Fruit fly (Drosophila melanogaster) whole organism, embryonic: Measurements from ENCODE around the gene CG32681.

Experiments
- Abd-B ChIP-seq: fragments of 200-800 bp; sonication (Bioruptor generic); optimal IDR thresholded peaks from 2 replicates; lab custom pipeline; 2018; ENCODE audit warnings: missing biosample characterization, mild to moderate bottlenecking, missing genetic modification characterization, moderate library complexity
- CG10979 ChIP-seq: fragments of 200-800 bp; sonication (Bioruptor generic); optimal IDR thresholded peaks from 2 replicates; lab custom pipeline; 2018; ENCODE audit warnings: missing biosample characterization, mild to moderate bottlenecking, missing genetic modification characterization, moderate library complexity
- CG11085 ChIP-seq: fragments of 200-800 bp; sonication (Bioruptor generic); IDR thresholded peaks from 2 replicates; pipeline ENCODE4 v1.3.6; 2022; ENCODE audit warnings: missing biosample characterization, missing genetic modification characterization
- CG12219 ChIP-seq: fragments of 200-800 bp; sonication (Bioruptor generic); optimal IDR thresholded peaks from 3 replicates; lab custom pipeline; 2018; ENCODE audit warnings: missing biosample characterization, mild to moderate bottlenecking, missing genetic modification characterization
- CG13894 ChIP-seq: fragments of 200-800 bp; sonication (Bioruptor generic); optimal IDR thresholded peaks from 3 replicates; lab custom pipeline; 2018; ENCODE audit warnings: missing biosample characterization, mild to moderate bottlenecking, missing genetic modification characterization, moderate library complexity
- CG16813 ChIP-seq: fragments of 200-800 bp; sonication (Bioruptor generic); IDR thresholded peaks from 3 replicates; pipeline ENCODE4 v1.3.6; 2022; ENCODE audit warnings: missing biosample characterization, missing genetic modification characterization; ENCODE audit not compliant: partially characterized antibody
- CG16863 ChIP-seq: fragments of 200-800 bp; sonication (Bioruptor generic); optimal IDR thresholded peaks from 3 replicates; lab custom pipeline; 2016; ENCODE audit warnings: missing biosample characterization, missing genetic modification characterization
- CG17186 ChIP-seq: fragments of 200-800 bp; sonication (Bioruptor generic); optimal IDR thresholded peaks from 3 replicates; lab custom pipeline; 2017; ENCODE audit warnings: missing biosample characterization, missing genetic modification reagents, missing genetic modification characterization
- CG17385 ChIP-seq: fragments of 200-800 bp; sonication (Bioruptor generic); optimal IDR thresholded peaks from 3 replicates; lab custom pipeline; 2018; ENCODE audit warnings: missing biosample characterization, mild to moderate bottlenecking, missing genetic modification characterization
- CG1832 ChIP-seq: fragments of 200-800 bp; sonication (Bioruptor generic); optimal IDR thresholded peaks from 2 replicates; lab custom pipeline; 2017; ENCODE audit warnings: missing biosample characterization, mild to moderate bottlenecking, missing genetic modification characterization, inconsistent platforms
- CG2678 ChIP-seq: fragments of 200-800 bp; sonication (Bioruptor generic); optimal IDR thresholded peaks from 3 replicates; lab custom pipeline; 2019; ENCODE audit warnings: missing biosample characterization, mild to moderate bottlenecking, missing genetic modification characterization, moderate library complexity
- CG2875 ChIP-seq: fragments of 200-800 bp; sonication (Bioruptor generic); optimal IDR thresholded peaks from 2 replicates; lab custom pipeline; 2017; ENCODE audit warnings: missing biosample characterization, mild to moderate bottlenecking, missing genetic modification characterization, missing genetic modification reagents
- CG30431 ChIP-seq: fragments of 200-800 bp; sonication (Bioruptor generic); optimal IDR thresholded peaks from 2 replicates; lab custom pipeline; 2017; ENCODE audit warnings: missing biosample characterization, missing genetic modification characterization
- CG32532 ChIP-seq: fragments of 200-800 bp; sonication (Bioruptor generic); IDR thresholded peaks from 2 replicates; pipeline ENCODE4 v1.3.6; 2022; ENCODE audit warnings: missing biosample characterization, missing genetic modification characterization
- CG33557 ChIP-seq: fragments of 200-800 bp; sonication (Bioruptor generic); optimal IDR thresholded peaks from 2 replicates; lab custom pipeline; 2019; ENCODE audit warnings: missing biosample characterization, mild to moderate bottlenecking, missing genetic modification characterization, moderate library complexity
- CG4707 ChIP-seq: fragments of 200-800 bp; sonication (Bioruptor generic); optimal IDR thresholded peaks from 2 replicates; lab custom pipeline; 2018; ENCODE audit warnings: missing biosample characterization, mild to moderate bottlenecking, missing genetic modification characterization, moderate library complexity
- CG6765 ChIP-seq: fragments of 200-800 bp; sonication (Bioruptor generic); optimal IDR thresholded peaks from 3 replicates; lab custom pipeline; 2017; ENCODE audit warnings: missing biosample characterization, mild to moderate bottlenecking, missing genetic modification characterization
- CG7786 ChIP-seq: fragments of 200-800 bp; sonication (Bioruptor generic); optimal IDR thresholded peaks from 2 replicates; lab custom pipeline; 2016; ENCODE audit warnings: missing biosample characterization, missing genetic modification characterization
- CG8359 ChIP-seq: fragments of 200-800 bp; sonication (Bioruptor generic); optimal IDR thresholded peaks from 2 replicates; lab custom pipeline; 2017; ENCODE audit warnings: missing biosample characterization, mild to moderate bottlenecking, missing genetic modification characterization, borderline replicate concordance
- CG9215 ChIP-seq: fragments of 200-800 bp; sonication (Bioruptor generic); IDR thresholded peaks from 2 replicates; pipeline ENCODE4 v1.3.6; 2022; ENCODE audit warnings: missing biosample characterization, missing genetic modification characterization
- Fer1 ChIP-seq: fragments of 200-800 bp; sonication (Bioruptor generic); optimal IDR thresholded peaks from 2 replicates; lab custom pipeline; 2017; ENCODE audit warnings: missing biosample characterization, mild to moderate bottlenecking, missing genetic modification characterization
- H2.0 ChIP-seq: fragments of 200-800 bp; sonication (Bioruptor generic); IDR thresholded peaks from 2 replicates; pipeline ENCODE4 v1.3.6; 2022; ENCODE audit warnings: missing biosample characterization, missing genetic modification characterization
- Hr3 ChIP-seq: fragments of 200-800 bp; sonication (Bioruptor generic); optimal IDR thresholded peaks from 3 replicates; lab custom pipeline; 2016; ENCODE audit warnings: missing biosample characterization, missing genetic modification characterization
- Hr51 ChIP-seq, 2 experiments: fragments of 200-800 bp; sonication (Bioruptor generic); optimal IDR thresholded peaks; 2 replicates in 1 of 2; 3 replicates in 1 of 2; lab custom pipeline; 2016 to 2018; ENCODE audit warnings: missing biosample characterization in 2 of 2, missing genetic modification characterization in 2 of 2, mild to moderate bottlenecking in 1 of 2, moderate library complexity in 1 of 2
- MBD-R2 ChIP-seq: fragments of 200-800 bp; sonication (Bioruptor generic); IDR thresholded peaks from 2 replicates; pipeline ENCODE4 v1.3.6; 2022; ENCODE audit warnings: missing biosample characterization, missing genetic modification characterization
- NC2β ChIP-seq: fragments of 200-800 bp; sonication (Bioruptor generic); optimal IDR thresholded peaks from 2 replicates; lab custom pipeline; 2016; ENCODE audit warnings: missing biosample characterization, missing genetic modification characterization
- NK7.1 ChIP-seq: fragments of 200-800 bp; sonication (Bioruptor generic); optimal IDR thresholded peaks from 3 replicates; lab custom pipeline; 2016; ENCODE audit warnings: missing biosample characterization, missing genetic modification characterization
- Nf-YC ChIP-seq: fragments of 200-800 bp; optimal IDR thresholded peaks from 3 replicates; lab custom pipeline; 2019; ENCODE audit warnings: missing biosample characterization, mild to moderate bottlenecking, missing genetic modification characterization, moderate library complexity
- Poxn ChIP-seq: fragments of 200-800 bp; sonication (Bioruptor generic); IDR thresholded peaks from 2 replicates; pipeline ENCODE4 v1.3.6; 2022; ENCODE audit warnings: missing biosample characterization, missing genetic modification characterization
- aop ChIP-seq: fragments of 200-800 bp; sonication (Bioruptor generic); IDR thresholded peaks from 2 replicates; pipeline ENCODE4 v1.3.6; 2022; ENCODE audit warnings: missing biosample characterization, missing genetic modification characterization
- bbx ChIP-seq: fragments of 200-800 bp; sonication (Bioruptor generic); IDR thresholded peaks from 2 replicates; pipeline ENCODE4 v1.3.6; 2022; ENCODE audit warnings: missing biosample characterization, missing genetic modification characterization; ENCODE audit not compliant: partially characterized antibody
- bsh ChIP-seq, 2 experiments: fragments of 200-800 bp; sonication (Bioruptor generic); optimal IDR thresholded peaks; 2 replicates each; lab custom pipeline; 2017 to 2018; ENCODE audit warnings: mild to moderate bottlenecking in 2 of 2, missing biosample characterization in 2 of 2, missing genetic modification characterization in 2 of 2, moderate library complexity in 1 of 2
- cad ChIP-seq: fragments of >200 bp; optimal IDR thresholded peaks from 2 replicates; lab custom pipeline; 2017; ENCODE audit warnings: missing biosample characterization, missing genetic modification characterization
- chif ChIP-seq, 2 experiments: fragments of 200-800 bp; sonication (Bioruptor generic); optimal IDR thresholded peaks; 3 replicates each; lab custom pipeline; 2016; ENCODE audit warnings: missing biosample characterization in 2 of 2, missing genetic modification characterization in 2 of 2
- chinmo ChIP-seq: fragments of 200-800 bp; sonication (Bioruptor generic); IDR thresholded peaks from 4 replicates; pipeline ENCODE4 v1.3.6; 2022; ENCODE audit warnings: missing biosample characterization, missing genetic modification characterization; ENCODE audit not compliant: partially characterized antibody
- ci ChIP-seq: fragments of 200-800 bp; sonication (Bioruptor generic); IDR thresholded peaks from 3 replicates; pipeline ENCODE4 v1.3.6; 2022; ENCODE audit warnings: missing biosample characterization, missing genetic modification characterization
- her ChIP-seq: fragments of 200-800 bp; sonication (Bioruptor generic); optimal IDR thresholded peaks from 2 replicates; lab custom pipeline; 2016; ENCODE audit warnings: missing biosample characterization, missing genetic modification characterization
- p53 ChIP-seq: fragments of 200-800 bp; sonication (Bioruptor generic); optimal IDR thresholded peaks from 2 replicates; lab custom pipeline; 2016; ENCODE audit warnings: missing biosample characterization, missing genetic modification characterization
- pho ChIP-seq: fragments of 200-800 bp; sonication (Bioruptor generic); optimal IDR thresholded peaks from 2 replicates; lab custom pipeline; 2016; ENCODE audit warnings: missing biosample characterization, missing genetic modification characterization
- pros ChIP-seq: fragments of 200-800 bp; sonication (Bioruptor generic); optimal IDR thresholded peaks from 3 replicates; lab custom pipeline; 2019; ENCODE audit warnings: missing biosample characterization, mild to moderate bottlenecking, missing genetic modification characterization, moderate library complexity
- repo ChIP-seq: fragments of 200-800 bp; sonication (Bioruptor generic); optimal IDR thresholded peaks from 2 replicates; lab custom pipeline; 2016; ENCODE audit warnings: missing biosample characterization, missing genetic modification characterization
- sim ChIP-seq: fragments of 200-800 bp; sonication (Bioruptor generic); IDR thresholded peaks from 2 replicates; pipeline ENCODE4 v1.3.6; 2022; ENCODE audit warnings: missing biosample characterization, missing genetic modification characterization
- tna ChIP-seq: fragments of 200-800 bp; sonication (Bioruptor generic); IDR thresholded peaks from 2 replicates; pipeline ENCODE4 v1.3.6; 2022; ENCODE audit warnings: missing biosample characterization, missing genetic modification characterization; ENCODE audit not compliant: partially characterized antibody
- trh ChIP-seq: fragments of 200-800 bp; sonication (Bioruptor generic); optimal IDR thresholded peaks from 2 replicates; lab custom pipeline; 2016; ENCODE audit warnings: missing biosample characterization, missing genetic modification characterization
- usp ChIP-seq: fragments of >200 bp; optimal IDR thresholded peaks from 2 replicates; lab custom pipeline; 2017; ENCODE audit warnings: missing biosample characterization, missing genetic modification characterization
- vnd ChIP-seq: fragments of 200-800 bp; sonication (Bioruptor generic); IDR thresholded peaks from 3 replicates; pipeline ENCODE4 v1.3.6; 2022; ENCODE audit warnings: missing biosample characterization, missing genetic modification characterization; ENCODE audit not compliant: partially characterized antibody
- wor ChIP-seq: fragments of 200-800 bp; sonication (Bioruptor generic); IDR thresholded peaks from 2 replicates; pipeline ENCODE4 v1.3.6; 2022; ENCODE audit warnings: missing biosample characterization, missing genetic modification characterization
- z ChIP-seq: fragments of 200-800 bp; sonication (Bioruptor generic); IDR thresholded peaks from 3 replicates; pipeline ENCODE4 v1.3.6; 2022; ENCODE audit warnings: missing biosample characterization, missing genetic modification characterization
- zfh1 ChIP-seq: fragments of 200-800 bp; sonication (Bioruptor generic); IDR thresholded peaks from 3 replicates; pipeline ENCODE4 v1.3.6; 2022; ENCODE audit warnings: missing biosample characterization, missing genetic modification characterization

Gene CG32681

DNA sequence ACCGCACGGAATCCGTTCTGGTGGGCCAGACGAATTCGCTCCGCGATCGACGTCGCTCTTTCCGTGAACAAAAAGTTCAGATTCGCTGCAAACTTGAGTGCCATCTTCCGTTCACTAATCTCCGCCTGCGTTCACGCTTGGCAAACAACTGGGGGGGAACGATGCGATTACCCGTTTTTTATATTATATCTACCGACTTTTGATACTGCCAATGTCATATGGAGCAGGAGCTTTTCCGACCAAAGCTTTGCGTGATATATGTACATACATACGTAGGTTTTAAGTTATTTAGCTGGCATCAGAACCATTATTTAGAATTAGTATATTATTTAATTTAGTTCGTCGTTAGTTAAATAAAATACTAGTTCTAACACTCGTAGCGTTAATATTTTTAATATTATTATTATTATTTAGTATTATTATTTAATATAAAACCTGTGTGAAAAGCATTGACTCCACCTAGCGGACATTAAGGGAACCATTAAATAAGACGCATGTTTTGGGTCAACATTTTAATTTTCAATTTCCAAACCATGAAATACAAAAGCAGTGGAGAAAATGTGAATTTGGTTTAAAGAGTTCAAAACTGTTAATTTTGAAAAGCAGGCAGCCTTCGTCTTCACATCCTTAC lies 51.4 kb downstream of the CG32681 start, which contains the start of gene Gip (continued):
- TF ChIP-seq CG6765 (GFP tag; lab: Kevin White, UChicago) = peak; percentile 30
- TF ChIP-seq bbx (GFP tag; lab: Robert Waterston, UW) = peak; percentile 16; the same call in 1 of the 2 replicates
- TF ChIP-seq CG17385 (GFP tag; lab: Kevin White, UChicago) = peak; percentile 0
- TF ChIP-seq CG30431 (GFP tag; lab: Kevin White, UChicago) = no peak
- TF ChIP-seq pros (GFP tag; lab: Kevin White, UChicago) = no peak
- no peak for TF ChIP-seq Hr3
- TF ChIP-seq CG33557 (GFP tag; lab: Kevin White, UChicago) = no peak
- TF ChIP-seq CG7786 (GFP tag; lab: Kevin White, UChicago) = no peak
- TF ChIP-seq zfh1 (GFP tag; lab: Robert Waterston, UW) = no peak
- no peak for TF ChIP-seq z (GFP tag; lab: Robert Waterston, UW)
- peak; percentile 12 for TF ChIP-seq her (GFP tag; lab: Kevin White, UChicago)
- peak; percentile 29 for TF ChIP-seq Nf-YC (tag; lab: Kevin White, UChicago)
- TF ChIP-seq MBD-R2 = 0 out of 2 replicates have a peak, but pooled peaks have one; percentile 22
- no peak for TF ChIP-seq CG32532 (GFP tag; lab: Robert Waterston, UW)
- TF ChIP-seq aop (GFP tag; lab: Robert Waterston, UW) = no peak
- no peak for TF ChIP-seq Poxn (GFP tag; lab: Robert Waterston, UW)
- TF ChIP-seq CG2875 (GFP tag; lab: Kevin White, UChicago) = no peak
- TF ChIP-seq CG13894 = peak; percentile 88
- TF ChIP-seq chif (GFP tag; optimal IDR thresholded peaks at IDR 0.05; lab: Kevin White, UChicago) = no peak
- TF ChIP-seq chinmo (GFP tag; lab: Robert Waterston, UW) = 0 out of 4 replicates have a peak, but pooled peaks have one; percentile 22
- no peak for TF ChIP-seq CG16813 (GFP tag; lab: Robert Waterston, UW)
- no peak for TF ChIP-seq cad (GFP tag; lab: Kevin White, UChicago)
- no peak for TF ChIP-seq vnd (GFP tag; lab: Robert Waterston, UW)
- 0 out of 2 replicates have a peak, but pooled peaks have one; percentile 16 for TF ChIP-seq sim (GFP tag; lab: Robert Waterston, UW)
- TF ChIP-seq Hr51 (GFP tag; optimal IDR thresholded peaks at IDR 0.05; lab: Kevin White, UChicago) = peak in 1 of 2 experiments; percentile 15
- TF ChIP-seq p53 (GFP tag; lab: Kevin White, UChicago) = no peak
- peak; percentile 72 for TF ChIP-seq CG10979 (tag; lab: Kevin White, UChicago)
- TF ChIP-seq NK7.1 (GFP tag; lab: Kevin White, UChicago) = no peak
- TF ChIP-seq Abd-B = no peak
- TF ChIP-seq CG17186 (GFP tag; lab: Kevin White, UChicago) = no peak
- TF ChIP-seq pho = no peak
- TF ChIP-seq CG12219 (GFP tag; lab: Kevin White, UChicago) = no peak
- TF ChIP-seq Fer1 (GFP tag; lab: Kevin White, UChicago) = peak; percentile 36
- no peak for TF ChIP-seq H2.0
- no peak for TF ChIP-seq CG8359 (GFP tag; lab: Kevin White, UChicago)
- TF ChIP-seq usp (GFP tag; lab: Kevin White, UChicago) = no peak
- no peak for TF ChIP-seq tna
- no peak for TF ChIP-seq wor (GFP tag; lab: Robert Waterston, UW)
- TF ChIP-seq trh (GFP tag; lab: Kevin White, UChicago) = no peak
- TF ChIP-seq NC2β = no peak
- TF ChIP-seq CG16863 (GFP tag; lab: Kevin White, UChicago) = no peak
- no peak for TF ChIP-seq repo (GFP tag; lab: Kevin White, UChicago)
- peak; percentile 56 for TF ChIP-seq CG9215 (GFP tag; lab: Robert Waterston, UW)
- no peak for TF ChIP-seq bsh (GFP tag; optimal IDR thresholded peaks at IDR 0.05; lab: Kevin White, UChicago)
- TF ChIP-seq ci (GFP tag; lab: Robert Waterston, UW) = no peak; the same call in 2 of the 3 replicates
- TF ChIP-seq CG2678 (tag; lab: Kevin White, UChicago) = peak; percentile 25
- TF ChIP-seq CG1832 = no peak
- TF ChIP-seq CG11085 (GFP tag; lab: Robert Waterston, UW) = no peak
- TF ChIP-seq CG4707 (GFP tag; lab: Kevin White, UChicago) = no peak
